Worm (Caenorhabditis elegans) whole organism, L2 larva: Measurements from ENCODE around the gene let-70.

Experiments used
- F13H6.1 ChIP-seq: sonication (generic microtip); optimal IDR thresholded peaks from 2 replicates; lab custom pipeline; 2016; ENCODE audit warnings: missing genetic modification characterization, missing compliant biosample characterization
- ZK546.5 ChIP-seq: sonication (generic microtip); optimal IDR thresholded peaks from 2 replicates; lab custom pipeline; 2017; ENCODE audit warnings: missing biosample characterization, missing genetic modification characterization
- alr-1 ChIP-seq: fragments of 150-350 bp; optimal IDR thresholded peaks from 2 replicates; lab custom pipeline; 2014; ENCODE audit warnings: missing biosample characterization, missing genetic modification characterization
- ama-1 ChIP-seq: fragments of 150-350 bp; optimal IDR thresholded peaks from 2 replicates; lab custom pipeline; 2018; ENCODE audit warnings: inconsistent platforms
- elt-1 ChIP-seq: fragments of 150-350 bp; optimal IDR thresholded peaks from 2 replicates; lab custom pipeline; 2014; ENCODE audit warnings: missing biosample characterization, missing genetic modification characterization
- lin-39 ChIP-seq: fragments of 150-350 bp; optimal IDR thresholded peaks from 2 replicates; lab custom pipeline; 2014; ENCODE audit warnings: missing biosample characterization, missing genetic modification reagents, missing genetic modification characterization
- nhr-11 ChIP-seq: fragments of 150-350 bp; optimal IDR thresholded peaks from 2 replicates; lab custom pipeline; 2014; ENCODE audit warnings: missing biosample characterization, missing genetic modification characterization
- nhr-12 ChIP-seq: fragments of 150-350 bp; optimal IDR thresholded peaks from 2 replicates; lab custom pipeline; 2014; ENCODE audit warnings: missing biosample characterization, missing genetic modification characterization
- nhr-237 ChIP-seq: fragments of 150-350 bp; optimal IDR thresholded peaks from 2 replicates; lab custom pipeline; 2014; ENCODE audit warnings: missing biosample characterization, missing genetic modification characterization
- sem-4 ChIP-seq: fragments of 150-350 bp; optimal IDR thresholded peaks from 2 replicates; lab custom pipeline; 2014; ENCODE audit warnings: missing biosample characterization, missing genetic modification reagents, missing genetic modification characterization
- skn-1 ChIP-seq: sonication (generic microtip); optimal IDR thresholded peaks from 2 replicates; lab custom pipeline; 2017; ENCODE audit warnings: missing biosample characterization, missing genetic modification characterization

DNA sequence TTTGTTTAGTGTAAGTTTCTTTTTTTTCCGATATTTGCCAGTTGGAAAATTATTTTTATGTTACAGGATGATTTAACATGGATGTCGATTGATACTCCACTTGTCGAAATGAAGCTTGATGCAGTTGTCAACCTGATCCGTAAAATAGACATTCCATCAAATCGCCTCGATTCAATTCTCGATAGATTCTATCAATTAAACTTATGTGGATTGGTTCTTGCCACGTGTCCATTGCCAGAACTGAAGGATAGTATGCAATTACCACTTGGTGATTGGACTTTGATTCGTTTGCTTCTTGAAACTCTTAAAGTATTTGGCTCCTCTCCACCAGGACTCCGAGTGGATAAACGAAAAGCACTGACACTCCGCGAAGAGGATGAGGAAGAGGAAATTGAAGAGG lies 37.7 kb downstream of the let-70 start:
- no peak for TF ChIP-seq elt-1 (tag; lab: Kevin White, UChicago)
- no peak for TF ChIP-seq sem-4 (tag; lab: Kevin White, UChicago)
- TF ChIP-seq nhr-12, result no peak
- no peak for TF ChIP-seq lin-39 (tag; lab: Kevin White, UChicago)
- no peak for TF ChIP-seq ZK546.5 (tag; lab: Kevin White, UChicago)
- no peak for TF ChIP-seq alr-1 (tag; lab: Kevin White, UChicago)
- no peak for TF ChIP-seq nhr-237 (tag; lab: Kevin White, UChicago)
- TF ChIP-seq skn-1, result no peak
- TF ChIP-seq ama-1 (lab: Kevin White, UChicago), result no peak
- TF ChIP-seq F13H6.1, result no peak
- TF ChIP-seq nhr-11, result no peak
